Fruit fly (Drosophila melanogaster): ENCODE results near the gene CG9168.

The CG9168 gene

DNA sequence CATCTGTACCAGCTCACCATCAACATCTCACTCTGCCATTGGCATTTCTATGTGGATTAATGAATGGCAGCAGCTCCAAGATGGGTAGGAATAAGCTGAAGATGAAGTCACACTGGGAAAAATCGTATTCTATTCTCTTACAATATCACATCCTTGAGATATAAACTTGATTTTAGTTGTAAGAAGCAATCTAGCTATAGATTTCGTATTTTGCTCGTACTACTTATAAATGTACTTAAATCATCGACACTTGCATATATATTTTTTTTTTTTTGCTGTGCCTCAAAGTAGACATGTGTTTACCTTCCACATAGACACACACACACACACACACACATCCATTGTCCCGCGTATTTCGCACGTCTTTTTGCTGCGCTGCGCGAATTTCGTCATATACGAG, 13.6 kb downstream of the CG9168 start (continued):
- TF ChIP-seq lbe (GFP tag; optimal IDR thresholded peaks at IDR 0.05) (no peak), CrebB (tag; optimal IDR thresholded peaks at IDR 0.05) (no peak), eyg (GFP tag; optimal IDR thresholded peaks at IDR 0.05) (no peak), CG32767 (GFP tag; IDR thresholded peaks at IDR 0.05) (no peak), gsb-n (tag; optimal IDR thresholded peaks at IDR 0.05) (no peak), gem (tag; optimal IDR thresholded peaks at IDR 0.05) (peak; percentile 21), Nf-YC (tag; optimal IDR thresholded peaks at IDR 0.05) (no peak), exex (tag; optimal IDR thresholded peaks at IDR 0.05) (no peak), h (optimal IDR thresholded peaks at IDR 0.05) (no peak), twi (tag; optimal IDR thresholded peaks at IDR 0.05) (no peak), CG17361 (GFP tag; IDR thresholded peaks at IDR 0.05) (peak; percentile 48; the same call in 2 of the 3 replicates), Xrp1 (GFP tag; IDR thresholded peaks at IDR 0.05) (peak; percentile 61; the same call in 1 of the 2 replicates), lmd (GFP tag; IDR thresholded peaks at IDR 0.05) (peak; percentile 22; the same call in 1 of the 2 replicates), CG11696 (GFP tag; IDR thresholded peaks at IDR 0.05) (0 out of 2 replicates have a peak, but pooled peaks have one; percentile 13), row (GFP tag; IDR thresholded peaks at IDR 0.05) (0 out of 3 replicates have a peak, but pooled peaks have one; percentile 16), E2f2 (GFP tag; IDR thresholded peaks at IDR 0.05) (no peak), zfh1 (GFP tag; IDR thresholded peaks at IDR 0.05) (peak; percentile 64; the same call in 2 of the 3 replicates), gfzf (GFP tag; optimal IDR thresholded peaks at IDR 0.05) (no peak), Rfx (GFP tag; IDR thresholded peaks at IDR 0.05) (no peak), amos (GFP tag; IDR thresholded peaks at IDR 0.05; ENCODE audit: partially characterized antibody) (no peak), prd (optimal IDR thresholded peaks at IDR 0.05) (no peak), prd (GFP tag; IDR thresholded peaks at IDR 0.05) (no peak), CG17829 (tag; optimal IDR thresholded peaks at IDR 0.05) (no peak), abd-A (tag; optimal IDR thresholded peaks at IDR 0.05) (no peak), CG10267 (tag; optimal IDR thresholded peaks at IDR 0.05) (peak; percentile 27), CG2678 (tag; optimal IDR thresholded peaks at IDR 0.05) (no peak), CG10462 (GFP tag; optimal IDR thresholded peaks at IDR 0.05) (no peak), sr (GFP tag; IDR thresholded peaks at IDR 0.05) (no peak), pum (GFP tag; optimal IDR thresholded peaks at IDR 0.05) (peak; percentile 30), CG14014 (GFP tag; IDR thresholded peaks at IDR 0.05) (no peak), CG2712 (tag; optimal IDR thresholded peaks at IDR 0.05) (peak; percentile 49), CG9876 (GFP tag; optimal IDR thresholded peaks at IDR 0.05) (no peak), ara (GFP tag; IDR thresholded peaks at IDR 0.05) (peak; percentile 56; the same call in 1 of the 2 replicates), hbn (GFP tag; IDR thresholded peaks at IDR 0.05; ENCODE audit: partially characterized antibody) (no peak), fd102C (GFP tag; optimal IDR thresholded peaks at IDR 0.05) (no peak), rib (GFP tag; IDR thresholded peaks at IDR 0.05) (no peak), jing (GFP tag; optimal IDR thresholded peaks at IDR 0.05) (no peak), CG1603 (tag; optimal IDR thresholded peaks at IDR 0.05) (peak; percentile 19), CG7745 (tag; optimal IDR thresholded peaks at IDR 0.05) (no peak), CG43689 (GFP tag; IDR thresholded peaks at IDR 0.05) (no peak), CG13424 (tag; optimal IDR thresholded peaks at IDR 0.05) (no peak), bsh (GFP tag; optimal IDR thresholded peaks at IDR 0.05) (peak in 1 of 2 experiments; percentile 47), CG8089 (GFP tag; optimal IDR thresholded peaks at IDR 0.05) (no peak), Camta (GFP tag; optimal IDR thresholded peaks at IDR 0.05) (peak; percentile 25), Adf1 (GFP tag; IDR thresholded peaks at IDR 0.05) (no peak), disco-r (GFP tag; optimal IDR thresholded peaks at IDR 0.05) (no peak), CG6689 (GFP tag; IDR thresholded peaks at IDR 0.05) (peak; percentile 46), CG10209 (GFP tag; optimal IDR thresholded peaks at IDR 0.05) (no peak), ci (GFP tag; IDR thresholded peaks at IDR 0.05) (0 out of 3 replicates have a peak, but pooled peaks have one; percentile 40), BtbVII (GFP tag; optimal IDR thresholded peaks at IDR 0.05) (no peak), slou (GFP tag; optimal IDR thresholded peaks at IDR 0.05) (no peak), CG7357 (GFP tag; IDR thresholded peaks at IDR 0.05) (no peak)

All from whole organism, embryonic.